Fruit fly (Drosophila melanogaster): ENCODE measurements around the gene Fdx2.

Gene Fdx2

DNA sequence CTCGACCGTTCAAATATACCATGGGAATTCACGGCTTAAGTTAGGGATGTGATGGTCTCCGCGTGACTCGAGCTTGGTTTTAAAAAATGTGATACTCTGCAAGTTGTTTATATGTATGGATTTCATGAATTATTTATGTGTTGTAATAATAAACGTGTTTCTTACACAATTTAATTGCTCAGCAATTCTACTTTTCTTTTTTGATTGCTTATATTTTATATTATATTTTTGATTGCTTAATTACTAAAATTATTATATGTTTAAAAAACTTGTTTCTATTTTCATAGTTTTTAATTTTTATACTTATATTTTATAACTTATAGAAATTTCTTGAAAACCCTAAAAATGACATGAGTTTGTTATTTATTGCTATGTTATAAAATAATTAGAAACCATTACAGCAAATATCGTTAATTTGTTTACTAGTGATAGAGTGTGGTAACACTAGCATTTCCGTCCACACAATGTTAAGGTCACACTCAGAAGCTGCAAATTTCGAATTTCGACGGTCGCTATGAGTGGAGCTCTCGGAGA lies 37.9 kb upstream of the Fdx2 start, which contains the start of the genes ago and CG1265 (continued):
- TF ChIP-seq BEAF-32 (GFP tag; optimal IDR thresholded peaks at IDR 0.05) (peak; percentile 67), Max (GFP tag; optimal IDR thresholded peaks at IDR 0.05) (no peak), E2f2 (GFP tag; IDR thresholded peaks at IDR 0.05) (peak; percentile 66), CG12659 (GFP tag; optimal IDR thresholded peaks at IDR 0.05) (peak; percentile 54), CG13775 (GFP tag; optimal IDR thresholded peaks at IDR 0.05) (peak; percentile 60), CG18599 (GFP tag; optimal IDR thresholded peaks at IDR 0.05) (peak; percentile 37), dati (GFP tag; IDR thresholded peaks at IDR 0.05) (0 out of 2 replicates have a peak, but pooled peaks have one; percentile 19), fru (optimal IDR thresholded peaks at IDR 0.05) (no peak), Dll (GFP tag; IDR thresholded peaks at IDR 0.05; ENCODE audit: partially characterized antibody) (peak; percentile 39; the same call in 2 of the 4 replicates), Hmx (GFP tag; optimal IDR thresholded peaks at IDR 0.05) (no peak), CG17912 (GFP tag; optimal IDR thresholded peaks at IDR 0.05) (peak; percentile 72), ewg (GFP tag; optimal IDR thresholded peaks at IDR 0.05) (peak; percentile 2), CG12769 (tag; optimal IDR thresholded peaks at IDR 0.05) (no peak), repo (GFP tag; optimal IDR thresholded peaks at IDR 0.05) (no peak), sens-2 (GFP tag; IDR thresholded peaks at IDR 0.05) (peak; percentile 31; the same call in 1 of the 2 replicates), Dip3 (GFP tag; optimal IDR thresholded peaks at IDR 0.05) (no peak), CG15601 (tag; optimal IDR thresholded peaks at IDR 0.05) (peak; percentile 46), CG15514 (GFP tag; optimal IDR thresholded peaks at IDR 0.05) (no peak), CG12391 (tag; optimal IDR thresholded peaks at IDR 0.05) (peak; percentile 54), lmd (GFP tag; IDR thresholded peaks at IDR 0.05) (peak; percentile 41; the same call in 1 of the 2 replicates), CG2678 (tag; optimal IDR thresholded peaks at IDR 0.05) (peak; percentile 54), NfI (GFP tag; optimal IDR thresholded peaks at IDR 0.05) (peak; percentile 49), Gug (GFP tag; IDR thresholded peaks at IDR 0.05) (peak; percentile 55; the same call in 2 of the 4 replicates), CG3995 (GFP tag; optimal IDR thresholded peaks at IDR 0.05) (peak; percentile 92), Bdp1 (GFP tag; optimal IDR thresholded peaks at IDR 0.05) (no peak), Ets97D (GFP tag; optimal IDR thresholded peaks at IDR 0.05) (peak; percentile 71), dpn (GFP tag; optimal IDR thresholded peaks at IDR 0.05) (peak in 1 of 2 experiments; percentile 23), CG16813 (GFP tag; IDR thresholded peaks at IDR 0.05; ENCODE audit: partially characterized antibody) (peak; percentile 59; the same call in 2 of the 3 replicates), H15 (GFP tag; IDR thresholded peaks at IDR 0.05) (peak; percentile 31; the same call in 1 of the 3 replicates), vfl (GFP tag; optimal IDR thresholded peaks at IDR 0.05) (no peak), CG10654 (GFP tag; optimal IDR thresholded peaks at IDR 0.05) (peak; percentile 28), bab2 (GFP tag; optimal IDR thresholded peaks at IDR 0.05) (peak; percentile 27), lbe (GFP tag; optimal IDR thresholded peaks at IDR 0.05) (no peak), CG6689 (GFP tag; IDR thresholded peaks at IDR 0.05) (peak; percentile 38; the same call in 1 of the 2 replicates), CG8924 (tag; optimal IDR thresholded peaks at IDR 0.05) (peak; percentile 58), grau (tag; optimal IDR thresholded peaks at IDR 0.05) (peak; percentile 56), Sry-β (GFP tag; optimal IDR thresholded peaks at IDR 0.05) (no peak), CG18262 (tag; optimal IDR thresholded peaks at IDR 0.05) (peak; percentile 65), az2 (GFP tag; optimal IDR thresholded peaks at IDR 0.05) (peak; percentile 3), CG30020 (tag; optimal IDR thresholded peaks at IDR 0.05) (peak; percentile 47), CG9727 (GFP tag; optimal IDR thresholded peaks at IDR 0.05) (peak; percentile 53), CG10267 (tag; optimal IDR thresholded peaks at IDR 0.05) (peak; percentile 38), sug (tag; optimal IDR thresholded peaks at IDR 0.05) (peak; percentile 43), CG3726 (GFP tag; IDR thresholded peaks at IDR 0.05) (no peak), bcd (GFP tag; optimal IDR thresholded peaks at IDR 0.05) (peak; percentile 34), Dek (tag; optimal IDR thresholded peaks at IDR 0.05) (peak; percentile 15), CG14860 (GFP tag; IDR thresholded peaks at IDR 0.05; ENCODE audit: partially characterized antibody) (0 out of 3 replicates have a peak, but pooled peaks have one; percentile 4), pzg (GFP tag; optimal IDR thresholded peaks at IDR 0.05) (peak; percentile 14), Nf-YC (tag; optimal IDR thresholded peaks at IDR 0.05) (peak; percentile 62)
